Worm (Caenorhabditis elegans) whole organism, L4 larva: Measurements from ENCODE around the gene Y40B10A.5.

Experiments used
- R02D3.7 ChIP-seq: fragments of 150-350 bp; sonication (generic microtip); optimal IDR thresholded peaks from 3 replicates; lab custom pipeline; 2014; ENCODE audit warnings: missing biosample characterization, missing genetic modification characterization
- T20F7.1 ChIP-seq: fragments of 200-800 bp; sonication (Bioruptor generic); optimal IDR thresholded peaks from 2 replicates; lab custom pipeline; 2018; ENCODE audit warnings: mild to moderate bottlenecking, missing genetic modification characterization, missing compliant biosample characterization
- T26A8.4 ChIP-seq: fragments of 200-800 bp; sonication (Bioruptor generic); IDR thresholded peaks from 2 replicates; pipeline ENCODE4 v1.3.6; 2022; ENCODE audit warnings: missing genetic modification characterization, missing compliant biosample characterization
- Y105C5A.15 ChIP-seq: fragments of 200-800 bp; sonication (Bioruptor generic); IDR thresholded peaks from 2 replicates; pipeline ENCODE4 v1.3.6; 2022; ENCODE audit warnings: missing genetic modification characterization, missing compliant biosample characterization
- aha-1 ChIP-seq: fragments of 150-350 bp; peaks from one replicate; lab custom pipeline; 2014; ENCODE audit warnings: missing biosample characterization, missing genetic modification characterization
- arid-1 ChIP-seq: fragments of 200-800 bp; sonication (Bioruptor generic); conservative IDR thresholded peaks from 2 replicates; pipeline ENCODE4 v1.3.6; 2022; ENCODE audit warnings: missing genetic modification reagents, missing genetic modification characterization, missing compliant biosample characterization
- attf-4 ChIP-seq: sonication (generic microtip); optimal IDR thresholded peaks from 3 replicates; lab custom pipeline; 2017; ENCODE audit warnings: missing biosample characterization, missing genetic modification characterization
- ceh-44 ChIP-seq: fragments of 200-800 bp; sonication (Bioruptor generic); IDR thresholded peaks from 2 replicates; pipeline ENCODE4 v1.3.6; 2022; ENCODE audit warnings: missing genetic modification reagents, missing genetic modification characterization, missing compliant biosample characterization
- ceh-82 ChIP-seq: sonication (generic microtip); optimal IDR thresholded peaks from 2 replicates; lab custom pipeline; 2017; ENCODE audit warnings: missing biosample characterization, missing genetic modification characterization
- daf-16 ChIP-seq, 3 experiments: sonication (generic microtip); optimal IDR thresholded peaks; 2 replicates each; lab custom pipeline; 2016 to 2017; ENCODE audit warnings: missing genetic modification characterization in 3 of 3, missing genetic modification reagents in 3 of 3, mild to moderate bottlenecking in 2 of 3, missing compliant biosample characterization in 2 of 3, missing biosample characterization in 1 of 3, moderate library complexity in 1 of 3
- dmd-6 ChIP-seq: fragments of 200-800 bp; sonication (Bioruptor generic); IDR thresholded peaks from 2 replicates; pipeline ENCODE4 v1.3.6; 2022; ENCODE audit warnings: missing genetic modification reagents, missing genetic modification characterization, missing compliant biosample characterization
- dpl-1 ChIP-seq: fragments of 150-350 bp; optimal IDR thresholded peaks from 2 replicates; lab custom pipeline; 2014; ENCODE audit warnings: missing biosample characterization, missing genetic modification reagents, missing genetic modification characterization
- dve-1 ChIP-seq: sonication (generic microtip); optimal IDR thresholded peaks from 2 replicates; lab custom pipeline; 2017; ENCODE audit warnings: antibody characterized with exemption, mild to moderate bottlenecking, missing genetic modification characterization, missing compliant biosample characterization; ENCODE audit not compliant: insufficient read depth
- hif-1 ChIP-seq, 2 experiments: sonication (generic microtip); optimal IDR thresholded peaks; 2 replicates each; lab custom pipeline; 2016 to 2017; ENCODE audit warnings: missing compliant biosample characterization in 2 of 2, missing genetic modification characterization in 2 of 2, missing genetic modification reagents in 2 of 2, missing genotype in 2 of 2, mild to moderate bottlenecking in 1 of 2
- hlh-11 ChIP-seq: fragments of 200-800 bp; sonication (Bioruptor generic); optimal IDR thresholded peaks from 2 replicates; lab custom pipeline; 2018; ENCODE audit warnings: mild to moderate bottlenecking, missing genetic modification characterization, missing compliant biosample characterization
- hmg-1.1 ChIP-seq: fragments of 200-800 bp; sonication (Bioruptor generic); IDR thresholded peaks from 2 replicates; pipeline ENCODE4 v1.3.6; 2022; ENCODE audit warnings: missing genetic modification reagents, missing genetic modification characterization, missing compliant biosample characterization
- lim-7 ChIP-seq: fragments of 200-800 bp; sonication (Bioruptor generic); IDR thresholded peaks from 2 replicates; pipeline ENCODE4 v1.3.6; 2022; ENCODE audit warnings: missing genetic modification characterization, missing compliant biosample characterization
- lin-13 ChIP-seq: fragments of 150-350 bp; optimal IDR thresholded peaks from 2 replicates; lab custom pipeline; 2014; ENCODE audit warnings: missing biosample characterization, missing genetic modification reagents, missing genetic modification characterization
- lin-39 ChIP-seq: fragments of 150-350 bp; optimal IDR thresholded peaks from 2 replicates; lab custom pipeline; 2014; ENCODE audit warnings: missing biosample characterization, missing genetic modification reagents, missing genetic modification characterization
- mdl-1 ChIP-seq, 2 experiments: fragments of 150-350 bp in 1 of 2; sonication (generic microtip) in 1 of 2; optimal IDR thresholded peaks; 2 replicates each; lab custom pipeline; 2014 to 2017; ENCODE audit warnings: missing biosample characterization in 2 of 2, missing genetic modification characterization in 2 of 2
- mep-1 ChIP-seq: fragments of 150-350 bp; sonication (generic microtip); optimal IDR thresholded peaks from 3 replicates; lab custom pipeline; 2014; ENCODE audit warnings: missing biosample characterization, missing genetic modification characterization
- mes-2 ChIP-seq: sonication (generic microtip); optimal IDR thresholded peaks from 2 replicates; lab custom pipeline; 2016; ENCODE audit warnings: missing genotype, mild to moderate bottlenecking, missing genetic modification characterization, missing compliant biosample characterization; ENCODE audit not compliant: poor library complexity, severe bottlenecking
- mxl-2 ChIP-seq: fragments of 200-800 bp; sonication (Bioruptor generic); conservative IDR thresholded peaks from 2 replicates; pipeline ENCODE4 v1.3.6; 2022; ENCODE audit warnings: missing genetic modification reagents, missing genetic modification characterization, missing compliant biosample characterization
- mxl-3 ChIP-seq: fragments of 200-800 bp; sonication (Bioruptor generic); optimal IDR thresholded peaks from 2 replicates; lab custom pipeline; 2018; ENCODE audit warnings: mild to moderate bottlenecking, missing genetic modification characterization, missing compliant biosample characterization
- nhr-111 ChIP-seq: fragments of 200-800 bp; sonication (Bioruptor generic); optimal IDR thresholded peaks from 2 replicates; lab custom pipeline; 2018; ENCODE audit warnings: mild to moderate bottlenecking, missing genetic modification characterization, missing compliant biosample characterization
- nhr-28 ChIP-seq: fragments of 150-350 bp; optimal IDR thresholded peaks from 2 replicates; lab custom pipeline; 2014; ENCODE audit warnings: missing biosample characterization, missing genetic modification characterization
- nhr-6 ChIP-seq: fragments of 150-350 bp; optimal IDR thresholded peaks from 2 replicates; lab custom pipeline; 2014; ENCODE audit warnings: missing biosample characterization, missing genetic modification characterization
- nhr-77 ChIP-seq: fragments of 150-350 bp; optimal IDR thresholded peaks from 2 replicates; lab custom pipeline; 2014; ENCODE audit warnings: missing biosample characterization, missing genetic modification characterization
- pqm-1 ChIP-seq: sonication (generic microtip); optimal IDR thresholded peaks from 2 replicates; lab custom pipeline; 2017; ENCODE audit warnings: missing biosample characterization, missing genetic modification characterization
- saeg-2 ChIP-seq: fragments of 200-800 bp; sonication (Bioruptor generic); IDR thresholded peaks from 2 replicates; pipeline ENCODE4 v1.3.6; 2022; ENCODE audit warnings: missing genetic modification reagents, missing genetic modification characterization, missing compliant biosample characterization
- set-16 ChIP-seq: fragments of 200-800 bp; sonication (Bioruptor generic); IDR thresholded peaks from 2 replicates; pipeline ENCODE4 v1.3.6; 2022; ENCODE audit warnings: missing genetic modification reagents, missing genetic modification characterization, missing compliant biosample characterization
- skn-1 ChIP-seq: fragments of 150-350 bp; optimal IDR thresholded peaks from 2 replicates; lab custom pipeline; 2014; ENCODE audit warnings: missing biosample characterization, missing genetic modification characterization
- spr-1 ChIP-seq: sonication (generic microtip); optimal IDR thresholded peaks from 2 replicates; lab custom pipeline; 2016; ENCODE audit warnings: mild to moderate bottlenecking, missing genetic modification characterization, missing compliant biosample characterization
- spr-3 ChIP-seq: fragments of 200-800 bp; sonication (Bioruptor generic); optimal IDR thresholded peaks from 2 replicates; lab custom pipeline; 2018; ENCODE audit warnings: mild to moderate bottlenecking, missing genetic modification characterization, missing compliant biosample characterization
- tra-1 ChIP-seq: fragments of 200-800 bp; sonication (Bioruptor generic); IDR thresholded peaks from 2 replicates; pipeline ENCODE4 v1.3.6; 2022; ENCODE audit warnings: missing genetic modification reagents, missing genetic modification characterization, missing compliant biosample characterization
- vab-7 ChIP-seq: fragments of 200-800 bp; sonication (Bioruptor generic); IDR thresholded peaks from 2 replicates; pipeline ENCODE4 v1.3.6; 2022; ENCODE audit warnings: missing genetic modification reagents, missing genetic modification characterization, missing compliant biosample characterization
- zag-1 ChIP-seq: fragments of 150-350 bp; optimal IDR thresholded peaks from 2 replicates; lab custom pipeline; 2014; ENCODE audit warnings: missing biosample characterization, missing genetic modification characterization

Y40B10A.5 gene

ce11 chrV:2057324-2057723 is 11.5 kb upstream of the Y40B10A.5 start, which contains the start of gene comt-3:
comt-3 (plus strand) TSS chrV:2057537.
- no peak for TF ChIP-seq skn-1 (tag; lab: Kevin White, UChicago)
- no peak for TF ChIP-seq aha-1 (tag; lab: Kevin White, UChicago)
- TF ChIP-seq pqm-1 (tag; lab: Kevin White, UChicago): peak; percentile 29
- TF ChIP-seq hif-1 (tag; optimal IDR thresholded peaks at IDR 0.05; lab: Kevin White, UChicago): no peak
- TF ChIP-seq T20F7.1 (GFP tag; lab: Kevin White, UChicago): no peak
- TF ChIP-seq nhr-28 (tag; lab: Kevin White, UChicago): peak; percentile 30
- no peak for TF ChIP-seq daf-16 (GFP tag; optimal IDR thresholded peaks at IDR 0.05; lab: Kevin White, UChicago)
- no peak for TF ChIP-seq daf-16 (tag; optimal IDR thresholded peaks at IDR 0.05; lab: Kevin White, UChicago)
- TF ChIP-seq spr-1: no peak
- no peak for TF ChIP-seq nhr-77 (tag; lab: Kevin White, UChicago)

ce11 chrV:2055765-2056504 is 10.1 kb upstream of the Y40B10A.5 start:
- TF ChIP-seq nhr-28 (tag; lab: Kevin White, UChicago): peak; percentile 70
- TF ChIP-seq hmg-1.1 (GFP tag; lab: Robert Waterston, UW): peak; percentile 29; the same call in 1 of the 2 replicates
- TF ChIP-seq pqm-1 (tag; lab: Kevin White, UChicago): peak; percentile 87
- no peak for TF ChIP-seq hlh-11
- TF ChIP-seq mdl-1 (tag; optimal IDR thresholded peaks at IDR 0.05; lab: Kevin White, UChicago): peak in 1 of 2 experiments; percentile 9
- TF ChIP-seq lim-7: no peak
- peak in 1 of 2 experiments; percentile 40 for TF ChIP-seq daf-16 (GFP tag; optimal IDR thresholded peaks at IDR 0.05; lab: Kevin White, UChicago)
- TF ChIP-seq daf-16 (tag; optimal IDR thresholded peaks at IDR 0.05; lab: Kevin White, UChicago): peak; percentile 45
- peak in 1 of 2 experiments; percentile 1 for TF ChIP-seq hif-1 (tag; optimal IDR thresholded peaks at IDR 0.05; lab: Kevin White, UChicago)
- TF ChIP-seq dmd-6 (GFP tag; lab: Robert Waterston, UW): peak; percentile 57; the same call in 1 of the 2 replicates
- TF ChIP-seq set-16 (GFP tag; lab: Robert Waterston, UW): no peak
- peak; percentile 18 for TF ChIP-seq dve-1
- peak; percentile 8 for TF ChIP-seq nhr-6 (tag; lab: Kevin White, UChicago)

- TF ChIP-seq T26A8.4 (GFP tag; lab: Robert Waterston, UW) (no peak), mxl-2 (no peak), aha-1 (tag; lab: Kevin White, UChicago) (no peak), nhr-77 (tag; lab: Kevin White, UChicago) (no peak), nhr-28 (tag; lab: Kevin White, UChicago) (peak; percentile 72), lin-13 (no peak), mep-1 (tag; lab: Kevin White, UChicago) (no peak), tra-1 (no peak), R02D3.7 (tag; lab: Kevin White, UChicago) (no peak), dve-1 (peak; percentile 7)
Observed at ce11 chrV:2054254-2054653, 8.4 kb upstream of the Y40B10A.5 start.

- TF ChIP-seq nhr-111 (GFP tag; lab: Kevin White, UChicago): no peak
- no peak for TF ChIP-seq mxl-3 (GFP tag; lab: Kevin White, UChicago)
- TF ChIP-seq attf-4: no peak
- TF ChIP-seq arid-1 (GFP tag; lab: Robert Waterston, UW): no peak
- no peak for TF ChIP-seq zag-1
- TF ChIP-seq lin-39 (tag; lab: Kevin White, UChicago): no peak
- TF ChIP-seq spr-3 (GFP tag; lab: Kevin White, UChicago): no peak
- TF ChIP-seq saeg-2 (GFP tag; lab: Robert Waterston, UW): no peak
- no peak for TF ChIP-seq dpl-1 (GFP tag; lab: Kevin White, UChicago)
- TF ChIP-seq mes-2 (tag; lab: Kevin White, UChicago): no peak
- no peak for TF ChIP-seq vab-7
- TF ChIP-seq ceh-44 (GFP tag; lab: Robert Waterston, UW): no peak
- no peak for TF ChIP-seq ceh-82 (tag; lab: Kevin White, UChicago)
- no peak for TF ChIP-seq mxl-2
- TF ChIP-seq Y105C5A.15 (GFP tag; lab: Robert Waterston, UW): no peak
- TF ChIP-seq, all 104 proteins: peak for 0
Observed at ce11 chrV:2053509-2053908, 7.7 kb upstream of the Y40B10A.5 start, which contains the start of gene comt-5. comt-5 (minus strand) TSS chrV:2053609.
